Worm (Caenorhabditis elegans): ENCODE data around the gene sox-4.
A peak's percentile ranks its signal among the peaks of the same experiment; 100 is the strongest.

sox-4 gene

DNA sequence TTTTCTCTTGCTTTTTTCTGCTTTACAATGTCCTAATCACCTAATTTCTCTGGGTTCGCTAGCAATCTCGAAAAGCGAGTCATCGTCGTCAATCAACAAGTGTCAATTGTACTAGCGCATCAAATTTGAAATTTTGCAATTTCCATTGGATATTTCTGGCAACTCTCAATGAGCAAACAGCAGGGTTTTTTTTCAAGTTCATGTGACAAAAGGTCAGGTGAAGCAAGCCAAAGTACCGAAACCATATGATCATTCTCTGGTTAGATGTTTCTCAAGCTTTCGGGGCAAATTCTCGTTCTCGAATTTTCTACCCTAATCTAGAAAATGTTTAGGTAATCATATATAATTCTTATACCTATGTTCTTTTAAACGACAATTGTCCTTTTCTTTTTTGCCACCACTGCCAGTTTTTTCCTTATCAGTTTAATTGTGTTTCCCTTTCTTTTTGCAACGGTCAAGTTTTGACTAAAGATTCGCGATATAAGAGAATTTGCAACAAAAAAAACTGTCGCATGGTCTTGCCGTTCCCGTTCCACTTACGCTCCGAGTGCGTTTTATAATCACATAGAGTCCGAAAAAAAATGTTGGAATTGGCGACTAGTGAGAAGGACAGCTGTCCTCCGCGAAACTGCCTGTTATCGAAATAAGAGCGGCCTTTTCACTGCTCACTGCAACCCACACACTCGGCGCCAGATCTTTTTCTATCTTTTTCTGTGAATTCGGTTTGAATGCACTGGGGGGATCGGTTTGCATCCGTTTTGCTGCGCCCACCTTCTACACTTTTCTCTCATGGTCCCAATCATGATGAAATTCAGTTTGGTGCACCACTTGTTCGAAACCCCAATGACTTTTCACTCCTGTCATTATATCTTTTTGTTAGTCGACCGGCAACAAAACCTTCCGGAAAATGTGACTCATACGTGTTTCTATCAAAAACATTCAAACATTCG, 27.8 kb upstream of the sox-4 start:
- TF ChIP-seq sma-9 (GFP tag; optimal IDR thresholded peaks at IDR 0.05): peak; percentile 51
- TF ChIP-seq sma-9 (tag; optimal IDR thresholded peaks at IDR 0.05): no peak
- TF ChIP-seq F13H6.1 (tag; optimal IDR thresholded peaks at IDR 0.05): peak; percentile 65
- peak in 1 of 2 experiments; percentile 3 for TF ChIP-seq lsy-2 (tag; optimal IDR thresholded peaks at IDR 0.05)
- TF ChIP-seq nhr-129 (tag; optimal IDR thresholded peaks at IDR 0.05): peak; percentile 70
- TF ChIP-seq ama-1 (optimal IDR thresholded peaks at IDR 0.05): peak; percentile 27
- no peak for TF ChIP-seq mab-5 (tag; optimal IDR thresholded peaks at IDR 0.05)
- no peak for TF ChIP-seq mdl-1 (tag; optimal IDR thresholded peaks at IDR 0.05)
- TF ChIP-seq C34F6.9 (tag; optimal IDR thresholded peaks at IDR 0.05): peak; percentile 17

DNA sequence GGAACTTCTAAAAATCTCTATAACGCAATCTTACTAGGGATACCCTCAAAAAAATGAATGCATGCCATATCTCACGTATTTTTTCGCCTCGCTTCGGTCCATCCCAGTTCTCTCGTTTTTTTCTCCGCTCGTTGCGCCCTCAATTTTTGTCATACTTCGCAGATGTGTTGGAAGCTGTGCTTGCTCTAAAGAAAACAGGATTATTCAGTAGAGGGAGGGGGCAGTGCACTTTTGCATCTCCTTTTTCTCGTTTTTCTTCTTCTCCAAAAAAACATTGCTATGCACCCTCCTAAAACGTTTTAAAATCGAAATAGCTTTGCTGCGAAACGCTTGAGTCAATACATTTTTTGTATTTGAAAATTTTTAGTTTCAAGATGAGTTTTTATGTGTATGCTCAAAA, 26.7 kb upstream of the sox-4 start:
- TF ChIP-seq Y55F3AM.14 (GFP tag; optimal IDR thresholded peaks at IDR 0.05) (peak; percentile 31), nhr-23 (tag; optimal IDR thresholded peaks at IDR 0.05) (no peak), nhr-129 (tag; optimal IDR thresholded peaks at IDR 0.05) (peak; percentile 44), mdl-1 (tag; optimal IDR thresholded peaks at IDR 0.05) (no peak), zag-1 (tag; optimal IDR thresholded peaks at IDR 0.05) (peak; percentile 53), unc-55 (GFP tag; optimal IDR thresholded peaks at IDR 0.05) (no peak), ceh-82 (tag; optimal IDR thresholded peaks at IDR 0.05) (no peak), mab-5 (tag; optimal IDR thresholded peaks at IDR 0.05) (no peak), blmp-1 (tag; optimal IDR thresholded peaks at IDR 0.05; ENCODE audit: insufficient read depth) (no peak), peb-1 (tag; optimal IDR thresholded peaks at IDR 0.05) (no peak), skn-1 (tag; optimal IDR thresholded peaks at IDR 0.05) (no peak), ama-1 (optimal IDR thresholded peaks at IDR 0.05) (no peak)

ce11 chrX:3534218-3534617, 25.4 kb upstream of the sox-4 start:
- peak; percentile 51 for TF ChIP-seq sma-9 (GFP tag; optimal IDR thresholded peaks at IDR 0.05)
- TF ChIP-seq sma-9 (tag; optimal IDR thresholded peaks at IDR 0.05): no peak
- TF ChIP-seq zag-1 (tag; optimal IDR thresholded peaks at IDR 0.05): no peak
- peak; percentile 78 for TF ChIP-seq fos-1 (tag; optimal IDR thresholded peaks at IDR 0.05)
- no peak for TF ChIP-seq unc-39 (tag; optimal IDR thresholded peaks at IDR 0.05)
- no peak for TF ChIP-seq nhr-11 (tag; optimal IDR thresholded peaks at IDR 0.05)
- peak; percentile 8 for TF ChIP-seq gmeb-1 (tag; optimal IDR thresholded peaks at IDR 0.05)
- TF ChIP-seq elt-3 (tag; optimal IDR thresholded peaks at IDR 0.05): no peak
- no peak for TF ChIP-seq ama-1 (optimal IDR thresholded peaks at IDR 0.05)
- peak; percentile 66 for TF ChIP-seq F13H6.1 (tag; optimal IDR thresholded peaks at IDR 0.05)
- TF ChIP-seq unc-62 (GFP tag; optimal IDR thresholded peaks at IDR 0.05): no peak
- TF ChIP-seq nhr-129 (tag; optimal IDR thresholded peaks at IDR 0.05): peak; percentile 63
- no peak for TF ChIP-seq C34F6.9 (tag; optimal IDR thresholded peaks at IDR 0.05)
- TF ChIP-seq sma-3 (GFP tag; optimal IDR thresholded peaks at IDR 0.05): peak; percentile 35
- TF ChIP-seq nhr-10 (tag; optimal IDR thresholded peaks at IDR 0.05): no peak
- peak; percentile 84 for TF ChIP-seq crh-2 (tag; optimal IDR thresholded peaks at IDR 0.05)
- TF ChIP-seq nhr-21 (tag; optimal IDR thresholded peaks at IDR 0.05): no peak
- no peak for TF ChIP-seq peb-1 (tag; optimal IDR thresholded peaks at IDR 0.05)
- TF ChIP-seq lsy-2 (tag; optimal IDR thresholded peaks at IDR 0.05): peak in 1 of 2 experiments; percentile 26

DNA sequence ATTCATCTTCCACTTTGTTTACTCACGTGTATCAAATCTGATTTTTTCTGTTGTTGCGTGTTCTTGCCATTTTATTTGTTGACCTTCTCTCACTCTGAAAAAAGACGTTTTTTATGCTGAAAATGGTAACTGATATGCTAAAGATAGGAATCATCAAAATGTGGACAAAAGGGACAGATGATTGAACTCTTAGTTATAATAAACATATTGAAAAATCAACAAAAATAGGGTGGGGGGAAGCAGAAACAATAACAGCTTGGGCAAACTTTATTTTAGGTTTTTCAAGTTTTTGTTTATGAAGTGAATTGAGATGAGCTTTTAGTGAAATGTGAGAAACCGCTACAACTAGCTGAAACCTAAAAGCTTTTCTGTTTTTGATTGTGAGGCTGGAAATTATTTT, 24.1 kb upstream of the sox-4 start, which contains the start of gene F56B6.6:
TSS of gene F56B6.6 (minus strand) at position 101 of the 400 bp plus-strand sequence.
- TF ChIP-seq ceh-16 (tag; optimal IDR thresholded peaks at IDR 0.05): no peak
- TF ChIP-seq elt-3 (tag; optimal IDR thresholded peaks at IDR 0.05): no peak
- TF ChIP-seq lin-11 (tag; optimal IDR thresholded peaks at IDR 0.05): no peak

DNA sequence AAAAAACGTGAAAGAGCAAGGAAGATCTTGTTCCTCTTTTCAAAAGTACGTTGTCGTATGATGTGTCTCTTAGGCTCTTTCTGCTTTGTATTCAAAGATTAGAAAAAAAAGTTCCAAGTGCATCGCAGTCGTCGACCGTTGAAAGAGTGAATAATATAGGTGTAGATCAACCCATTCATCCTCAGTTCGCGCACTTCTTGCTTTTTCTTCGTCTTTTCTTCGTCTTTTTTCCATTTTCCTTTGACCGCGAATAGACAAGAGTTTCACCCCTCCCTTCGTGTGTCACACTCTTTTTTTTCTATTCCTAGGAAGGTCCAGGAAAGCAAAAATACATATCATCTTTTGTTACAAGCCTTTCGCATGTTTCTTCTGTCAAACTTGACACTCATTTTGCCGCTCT, 17.9 kb upstream of the sox-4 start:
- no peak for TF ChIP-seq egl-27 (tag; optimal IDR thresholded peaks at IDR 0.05)

ce11 chrX:3518494-3518893, 9.7 kb upstream of the sox-4 start, which contains the start of gene npr-16:
npr-16 (plus strand) TSS chrX:3518794.
- TF ChIP-seq aly-2 (tag; optimal IDR thresholded peaks at IDR 0.05) (no peak), zag-1 (tag; optimal IDR thresholded peaks at IDR 0.05) (no peak), nhr-21 (tag; optimal IDR thresholded peaks at IDR 0.05) (no peak), nhr-25 (tag; optimal IDR thresholded peaks at IDR 0.05) (no peak), unc-62 (GFP tag; optimal IDR thresholded peaks at IDR 0.05) (no peak)

Data from whole organism, L2 larva.